Worm (Caenorhabditis elegans) whole organism, mixed stage, embryonic: ENCODE measurements around the gene F35H8.1.

Source experiments
- M03D4.4 ChIP-seq: sonication (generic microtip); optimal IDR thresholded peaks from 2 replicates; lab custom pipeline; 2017; ENCODE audit warnings: mild to moderate bottlenecking, missing genetic modification characterization, missing compliant biosample characterization
- bed-3 ChIP-seq: fragments of 200-800 bp; sonication (Bioruptor generic); optimal IDR thresholded peaks from 3 replicates; lab custom pipeline; 2018; ENCODE audit warnings: mild to moderate bottlenecking, missing genetic modification characterization, moderate library complexity, missing compliant biosample characterization
- ceh-39 ChIP-seq: fragments of 150-350 bp; optimal IDR thresholded peaks from 2 replicates; lab custom pipeline; 2014; ENCODE audit warnings: missing biosample characterization, missing genetic modification characterization
- ceh-43 ChIP-seq: fragments of 200-800 bp; sonication (Bioruptor generic); optimal IDR thresholded peaks from 2 replicates; lab custom pipeline; 2018; ENCODE audit warnings: mild to moderate bottlenecking, missing genetic modification characterization, moderate library complexity, missing compliant biosample characterization
- cnd-1 ChIP-seq: fragments of 200-800 bp; sonication (Bioruptor generic); optimal IDR thresholded peaks from 2 replicates; lab custom pipeline; 2018; ENCODE audit warnings: mild to moderate bottlenecking, missing genetic modification characterization, missing compliant biosample characterization
- drap-1 ChIP-seq: fragments of 200-800 bp; sonication (Bioruptor generic); optimal IDR thresholded peaks from 3 replicates; lab custom pipeline; 2018; ENCODE audit warnings: mild to moderate bottlenecking, missing genetic modification characterization, missing compliant biosample characterization
- elt-1 ChIP-seq: sonication (generic microtip); optimal IDR thresholded peaks from 2 replicates; lab custom pipeline; 2017; ENCODE audit warnings: missing genetic modification characterization, mild to moderate bottlenecking, missing compliant biosample characterization, antibody characterized with exemption, moderate library complexity, borderline replicate concordance; ENCODE audit not compliant: insufficient read depth
- elt-3 ChIP-seq: fragments of 150-350 bp; optimal IDR thresholded peaks from 2 replicates; lab custom pipeline; 2014; ENCODE audit warnings: missing biosample characterization, missing genetic modification characterization
- flh-1 ChIP-seq: fragments of 200-800 bp; sonication (Bioruptor generic); optimal IDR thresholded peaks from 2 replicates; lab custom pipeline; 2018; ENCODE audit warnings: mild to moderate bottlenecking, missing genetic modification characterization, moderate library complexity, missing compliant biosample characterization
- ham-2 ChIP-seq: fragments of 200-800 bp; sonication (Bioruptor generic); optimal IDR thresholded peaks from 2 replicates; lab custom pipeline; 2018; ENCODE audit warnings: mild to moderate bottlenecking, missing genetic modification characterization, missing compliant biosample characterization
- hlh-1 ChIP-seq: fragments of 150-350 bp; optimal IDR thresholded peaks from 2 replicates; lab custom pipeline; 2014; ENCODE audit warnings: missing biosample characterization, missing genetic modification reagents, missing genetic modification characterization
- lin-13 ChIP-seq: fragments of 150-350 bp; optimal IDR thresholded peaks from 2 replicates; lab custom pipeline; 2014; ENCODE audit warnings: missing biosample characterization, missing genetic modification characterization
- lsy-2 ChIP-seq: fragments of 150-350 bp; optimal IDR thresholded peaks from 2 replicates; lab custom pipeline; 2014; ENCODE audit warnings: missing biosample characterization, missing genetic modification characterization
- mab-5 ChIP-seq: fragments of 150-350 bp; optimal IDR thresholded peaks from 2 replicates; lab custom pipeline; 2014; ENCODE audit warnings: missing biosample characterization, missing genetic modification characterization
- mep-1 ChIP-seq: fragments of 150-350 bp; optimal IDR thresholded peaks from 2 replicates; lab custom pipeline; 2017; ENCODE audit warnings: missing biosample characterization, missing genetic modification reagents, missing genetic modification characterization, inconsistent platforms
- mls-2 ChIP-seq: sonication (generic microtip); optimal IDR thresholded peaks from 2 replicates; lab custom pipeline; 2016; ENCODE audit warnings: mild to moderate bottlenecking, missing genetic modification characterization, moderate library complexity, missing compliant biosample characterization
- nhr-12 ChIP-seq: fragments of 150-350 bp; optimal IDR thresholded peaks from 2 replicates; lab custom pipeline; 2014; ENCODE audit warnings: missing biosample characterization, missing genetic modification characterization
- nhr-2 ChIP-seq: fragments of 150-350 bp; optimal IDR thresholded peaks from 2 replicates; lab custom pipeline; 2014; ENCODE audit warnings: missing biosample characterization, missing genetic modification characterization
- nhr-237 ChIP-seq: fragments of 150-350 bp; optimal IDR thresholded peaks from 2 replicates; lab custom pipeline; 2014; ENCODE audit warnings: missing biosample characterization, missing genetic modification characterization
- nhr-76 ChIP-seq: sonication (generic microtip); optimal IDR thresholded peaks from 2 replicates; lab custom pipeline; 2017; ENCODE audit warnings: missing biosample characterization, missing genetic modification characterization
- sem-2 ChIP-seq: fragments of 200-800 bp; sonication (Bioruptor generic); optimal IDR thresholded peaks from 2 replicates; lab custom pipeline; 2018; ENCODE audit warnings: mild to moderate bottlenecking, missing genetic modification characterization, missing compliant biosample characterization
- snpc-4 ChIP-seq: fragments of 150-350 bp; optimal IDR thresholded peaks from 2 replicates; lab custom pipeline; 2014; ENCODE audit warnings: missing biosample characterization, missing genetic modification characterization
- tbx-8 ChIP-seq: fragments of 200-800 bp; sonication (Bioruptor generic); optimal IDR thresholded peaks from 2 replicates; lab custom pipeline; 2018; ENCODE audit warnings: mild to moderate bottlenecking, missing genetic modification characterization, moderate library complexity, missing compliant biosample characterization
- unc-39 ChIP-seq: fragments of 150-350 bp; optimal IDR thresholded peaks from 2 replicates; lab custom pipeline; 2014; ENCODE audit warnings: missing biosample characterization, missing genetic modification characterization
- unc-62 ChIP-seq: fragments of 150-350 bp; optimal IDR thresholded peaks from 2 replicates; lab custom pipeline; 2014; ENCODE audit warnings: missing biosample characterization, missing genetic modification reagents, missing genetic modification characterization
- zip-8 ChIP-seq: fragments of 150-350 bp; optimal IDR thresholded peaks from 2 replicates; lab custom pipeline; 2014; ENCODE audit warnings: missing biosample characterization, missing genetic modification characterization
- ztf-11 ChIP-seq: fragments of 150-350 bp; optimal IDR thresholded peaks from 2 replicates; lab custom pipeline; 2014; ENCODE audit warnings: missing biosample characterization, missing genetic modification characterization

Gene F35H8.1

ce11 chrII:9528480-9528879 is 24.6 kb downstream of the F35H8.1 start, which contains the start of gene sra-2:
sra-2 (plus strand) TSS chrII:9528780.
- TF ChIP-seq sem-2 (GFP tag; lab: Kevin White, UChicago) (no peak), mep-1 (tag; lab: Kevin White, UChicago) (no peak), tbx-8 (GFP tag; lab: Kevin White, UChicago) (no peak), cnd-1 (no peak), ham-2 (GFP tag; lab: Kevin White, UChicago) (no peak), nhr-12 (tag; lab: Kevin White, UChicago) (no peak), mab-5 (no peak)

- TF ChIP-seq flh-1 (GFP tag; lab: Kevin White, UChicago) (no peak), bed-3 (GFP tag; lab: Kevin White, UChicago) (no peak), mab-5 (no peak), hlh-1 (no peak), sem-2 (GFP tag; lab: Kevin White, UChicago) (no peak), drap-1 (no peak), lin-13 (no peak), unc-39 (no peak), zip-8 (tag; lab: Kevin White, UChicago) (no peak), lsy-2 (no peak), nhr-237 (no peak), nhr-2 (no peak), nhr-76 (no peak), ham-2 (GFP tag; lab: Kevin White, UChicago) (no peak), ztf-11 (tag; lab: Kevin White, UChicago) (no peak), mls-2 (tag; lab: Kevin White, UChicago) (no peak), mep-1 (tag; lab: Kevin White, UChicago) (no peak)
- TF ChIP-seq, all 35 proteins: peak for 0
Observed at ce11 chrII:9523539-9524224, 29.4 kb downstream of the F35H8.1 start, which contains the start of gene mex-6. mex-6 (plus strand) TSS chrII:9524174.

ce11 chrII:9522986-9523385 is 30.1 kb downstream of the F35H8.1 start, which contains the start of gene AH6.17:
AH6.17 (plus strand) TSS chrII:9523170.
- TF ChIP-seq ztf-11 (tag; lab: Kevin White, UChicago), result no peak
- TF ChIP-seq, all 35 proteins: peak for 0

ce11 chrII:9521570-9521969 is 31.5 kb downstream of the F35H8.1 start, which contains the start of gene sra-1:
sra-1 (minus strand) TSS chrII:9521670.
- TF ChIP-seq elt-3 (tag; lab: Kevin White, UChicago) (no peak), sem-2 (GFP tag; lab: Kevin White, UChicago) (no peak), ceh-43 (GFP tag; lab: Kevin White, UChicago) (no peak), nhr-12 (tag; lab: Kevin White, UChicago) (no peak), unc-62 (GFP tag; lab: Kevin White, UChicago) (no peak), flh-1 (GFP tag; lab: Kevin White, UChicago) (no peak), tbx-8 (GFP tag; lab: Kevin White, UChicago) (no peak), ceh-39 (no peak), drap-1 (no peak), hlh-1 (no peak), mab-5 (no peak)

- TF ChIP-seq bed-3 (GFP tag; lab: Kevin White, UChicago) (no peak), unc-62 (GFP tag; lab: Kevin White, UChicago) (no peak), nhr-76 (no peak), snpc-4 (tag; lab: Kevin White, UChicago) (no peak), mls-2 (tag; lab: Kevin White, UChicago) (no peak)
Observed at ce11 chrII:9518781-9519180, 34.3 kb downstream of the F35H8.1 start, which contains the start of the genes sfxn-1.1 and AH6.3. sfxn-1.1 (minus strand) TSS chrII:9518881. AH6.3 (plus strand) TSS chrII:9519055.

- TF ChIP-seq unc-62 (GFP tag; lab: Kevin White, UChicago), result no peak
- no peak for TF ChIP-seq nhr-2
- TF ChIP-seq M03D4.4 (tag; lab: Kevin White, UChicago), result no peak
- TF ChIP-seq elt-1 (tag; lab: Kevin White, UChicago), result no peak
- no peak for TF ChIP-seq elt-3 (tag; lab: Kevin White, UChicago)
Observed at ce11 chrII:9516836-9517235, 36.2 kb downstream of the F35H8.1 start, which contains the start of gene gcy-1. gcy-1 (minus strand) TSS chrII:9516936.
